Fruit fly (Drosophila melanogaster): Measurements from ENCODE around the gene CG14304.

The CG14304 gene

DNA sequence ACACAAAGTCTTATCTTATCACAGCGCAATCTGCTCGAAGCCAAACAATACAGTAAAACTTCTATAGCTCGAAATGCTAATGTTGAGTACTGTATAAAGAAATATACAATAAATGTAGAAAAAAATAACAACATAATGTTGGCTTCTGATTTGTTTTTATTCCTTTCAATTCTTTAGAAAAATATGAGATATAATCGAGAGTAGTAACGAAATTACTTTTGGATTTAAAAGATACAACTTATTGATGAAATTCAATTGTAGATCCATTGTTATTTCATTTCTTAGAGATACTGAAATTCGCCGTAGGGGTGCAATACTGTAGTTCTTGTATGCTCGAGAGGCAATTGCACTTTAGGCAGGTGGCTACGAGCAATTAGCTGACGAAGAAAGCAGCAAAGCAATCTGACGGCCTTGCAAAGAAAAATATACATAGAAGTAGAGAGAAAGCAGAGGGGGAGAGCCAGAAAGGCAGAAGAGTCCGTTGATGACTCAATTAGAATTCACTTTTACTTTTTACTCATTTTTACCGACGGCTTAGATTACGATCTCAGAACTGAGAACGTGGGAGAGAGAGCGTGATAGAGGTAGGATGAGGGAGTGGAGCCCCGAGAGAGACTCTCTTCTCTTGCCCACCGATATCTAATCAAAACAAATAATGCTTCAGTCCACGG lies 49.4 kb upstream of the CG14304 start (continued):
- peak; percentile 49 for TF ChIP-seq CG8281 (tag; optimal IDR thresholded peaks at IDR 0.05)
- peak; percentile 33 for TF ChIP-seq run (tag; optimal IDR thresholded peaks at IDR 0.05)
- TF ChIP-seq CG12299 (tag; optimal IDR thresholded peaks at IDR 0.05) = peak; percentile 47
- TF ChIP-seq caup (GFP tag; optimal IDR thresholded peaks at IDR 0.05; ENCODE audit: severe bottlenecking) = no peak
- TF ChIP-seq CG13775 (GFP tag; optimal IDR thresholded peaks at IDR 0.05) = no peak

DNA sequence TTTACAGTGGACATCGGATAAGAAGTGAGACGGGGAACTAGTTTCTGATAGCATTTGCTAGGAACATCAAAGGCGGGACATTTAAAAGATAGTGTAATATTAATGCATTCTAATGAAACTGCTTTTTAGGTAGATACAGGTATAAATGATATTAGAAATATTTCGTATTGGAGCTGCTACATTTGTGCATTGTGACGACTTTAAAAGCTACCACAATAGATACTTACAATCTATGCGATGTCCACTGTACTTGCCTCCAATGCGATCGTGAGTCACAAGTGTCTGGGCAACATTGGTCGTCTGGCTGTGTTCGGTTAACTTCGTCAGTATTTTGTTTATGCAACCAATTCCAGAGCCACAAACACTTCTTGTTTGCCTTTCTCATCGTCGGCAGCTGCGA lies 48.7 kb upstream of the CG14304 start:
- TF ChIP-seq crp (GFP tag; optimal IDR thresholded peaks at IDR 0.05) = no peak
- no peak for TF ChIP-seq Doc3 (GFP tag; IDR thresholded peaks at IDR 0.05; ENCODE audit: partially characterized antibody)
- TF ChIP-seq CHES-1-like (GFP tag; optimal IDR thresholded peaks at IDR 0.05) = no peak
- TF ChIP-seq oc (tag; optimal IDR thresholded peaks at IDR 0.05) = no peak
- TF ChIP-seq CG13775 (GFP tag; optimal IDR thresholded peaks at IDR 0.05) = no peak
- TF ChIP-seq CG6175 (GFP tag; IDR thresholded peaks at IDR 0.05) = no peak
- no peak for TF ChIP-seq Oli (tag; optimal IDR thresholded peaks at IDR 0.05)
- TF ChIP-seq chn (GFP tag; optimal IDR thresholded peaks at IDR 0.05) = peak; percentile 11
- TF ChIP-seq scrt (GFP tag; optimal IDR thresholded peaks at IDR 0.05) = no peak
- TF ChIP-seq Optix (GFP tag; IDR thresholded peaks at IDR 0.05) = no peak
- no peak for TF ChIP-seq toy (GFP tag; IDR thresholded peaks at IDR 0.05)
- TF ChIP-seq stwl (tag; optimal IDR thresholded peaks at IDR 0.05) = no peak
- TF ChIP-seq sqz (GFP tag; optimal IDR thresholded peaks at IDR 0.05) = no peak
- peak; percentile 7 for TF ChIP-seq az2 (GFP tag; optimal IDR thresholded peaks at IDR 0.05)
- TF ChIP-seq Opbp (GFP tag; IDR thresholded peaks at IDR 0.05; ENCODE audit: partially characterized antibody) = no peak
- no peak for TF ChIP-seq dati (GFP tag; IDR thresholded peaks at IDR 0.05)
- no peak for TF ChIP-seq Oaz (GFP tag; IDR thresholded peaks at IDR 0.05)
- TF ChIP-seq CG13894 (tag; optimal IDR thresholded peaks at IDR 0.05) = no peak
- TF ChIP-seq crc (GFP tag; optimal IDR thresholded peaks at IDR 0.05) = no peak
- no peak for TF ChIP-seq amos (GFP tag; IDR thresholded peaks at IDR 0.05; ENCODE audit: partially characterized antibody)
- TF ChIP-seq tx (GFP tag; optimal IDR thresholded peaks at IDR 0.05) = no peak
- TF ChIP-seq CG17829 (tag; optimal IDR thresholded peaks at IDR 0.05) = no peak
- TF ChIP-seq h (optimal IDR thresholded peaks at IDR 0.05) = no peak
- TF ChIP-seq klu (GFP tag; IDR thresholded peaks at IDR 0.05) = no peak
- no peak for TF ChIP-seq Xbp1 (GFP tag; optimal IDR thresholded peaks at IDR 0.05)
- TF ChIP-seq Hand (GFP tag; optimal IDR thresholded peaks at IDR 0.05) = no peak
- no peak for TF ChIP-seq Rx (GFP tag; IDR thresholded peaks at IDR 0.05)
- 0 out of 2 replicates have a peak, but pooled peaks have one; percentile 24 for TF ChIP-seq CG9932 (GFP tag; IDR thresholded peaks at IDR 0.05)
- TF ChIP-seq CG10267 (tag; optimal IDR thresholded peaks at IDR 0.05) = no peak
- no peak for TF ChIP-seq fd64A (GFP tag; optimal IDR thresholded peaks at IDR 0.05)
- no peak for TF ChIP-seq CG16815 (GFP tag; optimal IDR thresholded peaks at IDR 0.05)
- TF ChIP-seq CG10321 (GFP tag; IDR thresholded peaks at IDR 0.05) = no peak
- no peak for TF ChIP-seq CG7928 (GFP tag; optimal IDR thresholded peaks at IDR 0.05)
- TF ChIP-seq Mad (GFP tag; optimal IDR thresholded peaks at IDR 0.05) = no peak
- no peak for TF ChIP-seq CG7786 (GFP tag; optimal IDR thresholded peaks at IDR 0.05)
- TF ChIP-seq luna (GFP tag; optimal IDR thresholded peaks at IDR 0.05) = no peak
- no peak for TF ChIP-seq CG4328 (GFP tag; optimal IDR thresholded peaks at IDR 0.05)
- peak; percentile 46 for TF ChIP-seq Fer1 (GFP tag; optimal IDR thresholded peaks at IDR 0.05)
- no peak for TF ChIP-seq Side (GFP tag; optimal IDR thresholded peaks at IDR 0.05)
- no peak for TF ChIP-seq Dbx (GFP tag; IDR thresholded peaks at IDR 0.05)
- peak; percentile 7 for TF ChIP-seq CG14710 (tag; optimal IDR thresholded peaks at IDR 0.05)
- no peak for TF ChIP-seq sima (GFP tag; optimal IDR thresholded peaks at IDR 0.05)
- no peak for TF ChIP-seq CG4730 (GFP tag; IDR thresholded peaks at IDR 0.05)
- TF ChIP-seq Fer3 (tag; optimal IDR thresholded peaks at IDR 0.05) = peak; percentile 18
- TF ChIP-seq gem (tag; optimal IDR thresholded peaks at IDR 0.05) = no peak
